Worm (Caenorhabditis elegans) whole organism, L1 larva: ENCODE results near the gene sre-28.

ENCODE experiments used
- F16B12.6 ChIP-seq: fragments of 150-350 bp; optimal IDR thresholded peaks from 2 replicates; lab custom pipeline; 2014; ENCODE audit warnings: missing biosample characterization, missing genetic modification characterization
- aly-2 ChIP-seq: fragments of 150-350 bp; optimal IDR thresholded peaks from 2 replicates; lab custom pipeline; 2014; ENCODE audit warnings: missing biosample characterization, missing genetic modification characterization
- blmp-1 ChIP-seq: fragments of 150-350 bp; optimal IDR thresholded peaks from 2 replicates; lab custom pipeline; 2014; ENCODE audit warnings: missing biosample characterization, missing genetic modification characterization
- dsc-1 ChIP-seq: sonication (generic microtip); optimal IDR thresholded peaks from 2 replicates; lab custom pipeline; 2016; ENCODE audit warnings: mild to moderate bottlenecking, missing genetic modification characterization, missing compliant biosample characterization
- efl-1 ChIP-seq, 4 experiments: fragments of 150-350 bp; optimal IDR thresholded peaks in 3 of 4; peaks in 1 of 4; 1 replicate in 1 of 4; 2 replicates in 3 of 4; lab custom pipeline; 2014; ENCODE audit warnings: missing biosample characterization in 2 of 4, missing genetic modification characterization in 2 of 4, missing genetic modification reagents in 2 of 4
- egl-13 ChIP-seq: sonication (generic microtip); optimal IDR thresholded peaks from 2 replicates; lab custom pipeline; 2016; ENCODE audit warnings: missing genotype, missing genetic modification reagents, missing genetic modification characterization, missing compliant biosample characterization
- egl-27 ChIP-seq, 2 experiments: fragments of 150-350 bp in 1 of 2; sonication (generic microtip); optimal IDR thresholded peaks; 3 replicates each; lab custom pipeline; 2017 to 2018; ENCODE audit warnings: missing biosample characterization in 2 of 2, missing genetic modification characterization in 2 of 2, missing genetic modification reagents in 2 of 2
- elt-2 ChIP-seq: sonication (generic microtip); optimal IDR thresholded peaks from 2 replicates; lab custom pipeline; 2016; ENCODE audit warnings: missing genetic modification characterization, mild to moderate bottlenecking, inconsistent platforms, missing compliant biosample characterization, missing genetic modification reagents
- fkh-4 ChIP-seq: sonication (generic microtip); optimal IDR thresholded peaks from 2 replicates; lab custom pipeline; 2016; ENCODE audit warnings: missing compliant biosample characterization, missing genetic modification characterization, borderline replicate concordance
- fkh-8 ChIP-seq: sonication (generic microtip); optimal IDR thresholded peaks from 2 replicates; lab custom pipeline; 2016; ENCODE audit warnings: mild to moderate bottlenecking, missing genetic modification characterization, missing compliant biosample characterization
- fos-1 ChIP-seq: fragments of 150-350 bp; optimal IDR thresholded peaks from 2 replicates; lab custom pipeline; 2014; ENCODE audit warnings: missing biosample characterization, missing genetic modification characterization
- isw-1 ChIP-seq: fragments of 200-800 bp; sonication (Bioruptor generic); IDR thresholded peaks from 2 replicates; pipeline ENCODE4 v1.3.6; 2022; ENCODE audit warnings: missing genetic modification characterization, missing compliant biosample characterization
- jun-1 ChIP-seq: fragments of 150-350 bp; optimal IDR thresholded peaks from 2 replicates; lab custom pipeline; 2014; ENCODE audit warnings: missing biosample characterization, missing genetic modification reagents, missing genetic modification characterization
- lin-13 ChIP-seq: fragments of 150-350 bp; optimal IDR thresholded peaks from 2 replicates; lab custom pipeline; 2014; ENCODE audit warnings: missing biosample characterization, missing genetic modification reagents, missing genetic modification characterization
- lin-14 ChIP-seq: fragments of 200-800 bp; sonication (Bioruptor generic); optimal IDR thresholded peaks from 2 replicates; lab custom pipeline; 2018; ENCODE audit warnings: mild to moderate bottlenecking, missing genetic modification characterization, moderate library complexity, missing compliant biosample characterization
- lin-35 ChIP-seq, 2 experiments: fragments of 150-350 bp; optimal IDR thresholded peaks; 2 replicates each; lab custom pipeline; 2014; ENCODE audit warnings: missing biosample characterization in 2 of 2, missing genetic modification characterization in 2 of 2, missing genetic modification reagents in 2 of 2
- lir-3 ChIP-seq: sonication (generic microtip); optimal IDR thresholded peaks from 2 replicates; lab custom pipeline; 2016; ENCODE audit warnings: mild to moderate bottlenecking, missing genetic modification characterization, moderate library complexity, missing compliant biosample characterization; ENCODE audit not compliant: poor library complexity
- lsy-2 ChIP-seq, 2 experiments: fragments of 150-350 bp; optimal IDR thresholded peaks; 2 replicates each; lab custom pipeline; 2014; ENCODE audit warnings: missing biosample characterization in 2 of 2, missing genetic modification characterization in 2 of 2
- mdl-1 ChIP-seq, 2 experiments: fragments of 150-350 bp; optimal IDR thresholded peaks; 2 replicates each; lab custom pipeline; 2014 to 2017; ENCODE audit warnings: missing biosample characterization in 2 of 2, missing genetic modification characterization in 2 of 2, inconsistent platforms in 1 of 2
- mef-2 ChIP-seq: fragments of 150-350 bp; optimal IDR thresholded peaks from 2 replicates; lab custom pipeline; 2014; ENCODE audit warnings: missing biosample characterization, missing genetic modification characterization
- mep-1 ChIP-seq: fragments of 150-350 bp; optimal IDR thresholded peaks from 2 replicates; lab custom pipeline; 2014; ENCODE audit warnings: missing biosample characterization, missing genetic modification characterization
- nhr-11 ChIP-seq: fragments of 150-350 bp; optimal IDR thresholded peaks from 2 replicates; lab custom pipeline; 2014; ENCODE audit warnings: missing biosample characterization, missing genetic modification characterization
- nhr-237 ChIP-seq: fragments of 150-350 bp; optimal IDR thresholded peaks from 2 replicates; lab custom pipeline; 2014; ENCODE audit warnings: missing biosample characterization, missing genetic modification characterization
- nhr-47 ChIP-seq: sonication (generic microtip); optimal IDR thresholded peaks from 2 replicates; lab custom pipeline; 2016; ENCODE audit warnings: mild to moderate bottlenecking, missing genetic modification characterization, moderate library complexity, missing compliant biosample characterization
- nhr-71 ChIP-seq: sonication (generic microtip); optimal IDR thresholded peaks from 2 replicates; lab custom pipeline; 2016; ENCODE audit warnings: mild to moderate bottlenecking, missing genetic modification characterization, moderate library complexity, missing compliant biosample characterization
- nhr-77 ChIP-seq: fragments of 150-350 bp; optimal IDR thresholded peaks from 2 replicates; lab custom pipeline; 2014; ENCODE audit warnings: missing biosample characterization, missing genetic modification characterization
- nhr-85 ChIP-seq: sonication (generic microtip); peaks from one replicate; lab custom pipeline; 2016; ENCODE audit warnings: missing genetic modification characterization, inconsistent platforms, missing compliant biosample characterization
- nhr-90 ChIP-seq: sonication (generic microtip); optimal IDR thresholded peaks from 2 replicates; lab custom pipeline; 2016; ENCODE audit warnings: mild to moderate bottlenecking, missing genetic modification characterization, missing compliant biosample characterization; ENCODE audit not compliant: poor library complexity
- pqm-1 ChIP-seq: sonication (generic microtip); optimal IDR thresholded peaks from 3 replicates; lab custom pipeline; 2017; ENCODE audit warnings: missing biosample characterization, missing genetic modification characterization
- skn-1 ChIP-seq: fragments of 150-350 bp; optimal IDR thresholded peaks from 2 replicates; lab custom pipeline; 2014; ENCODE audit warnings: missing biosample characterization, missing genetic modification characterization
- snpc-4 ChIP-seq: fragments of 150-350 bp; optimal IDR thresholded peaks from 2 replicates; lab custom pipeline; 2014; ENCODE audit warnings: missing biosample characterization, missing genetic modification characterization
- snu-23 ChIP-seq: sonication (generic microtip); optimal IDR thresholded peaks from 2 replicates; lab custom pipeline; 2016; ENCODE audit warnings: missing genetic modification characterization, missing compliant biosample characterization
- sptf-1 ChIP-seq: fragments of 150-350 bp; optimal IDR thresholded peaks from 2 replicates; lab custom pipeline; 2014; ENCODE audit warnings: missing biosample characterization, missing genetic modification characterization
- unc-130 ChIP-seq: fragments of 150-350 bp; optimal IDR thresholded peaks from 2 replicates; lab custom pipeline; 2017; ENCODE audit warnings: missing biosample characterization, missing genetic modification characterization, inconsistent platforms
- unc-86 ChIP-seq: sonication (generic microtip); optimal IDR thresholded peaks from 2 replicates; lab custom pipeline; 2016; ENCODE audit warnings: missing genetic modification characterization, missing compliant biosample characterization

sre-28 gene

ce11 chrV:9924389-9924788 is 19.8 kb upstream of the sre-28 start:
- TF ChIP-seq nhr-237 (tag; lab: Kevin White, UChicago): no peak
- no peak for TF ChIP-seq aly-2 (tag; lab: Kevin White, UChicago)
- TF ChIP-seq snpc-4 (tag; lab: Kevin White, UChicago): no peak
- TF ChIP-seq elt-2 (tag; lab: Kevin White, UChicago): peak; percentile 52
- TF ChIP-seq pqm-1 (tag; lab: Kevin White, UChicago): peak; percentile 1
- TF ChIP-seq lsy-2 (tag; optimal IDR thresholded peaks at IDR 0.05; lab: Kevin White, UChicago): no peak
- TF ChIP-seq unc-130 (tag; lab: Kevin White, UChicago): no peak
- TF ChIP-seq lir-3 (tag; lab: Kevin White, UChicago): no peak
- TF ChIP-seq nhr-47 (tag; lab: Kevin White, UChicago): no peak
- TF ChIP-seq egl-27 (tag; optimal IDR thresholded peaks at IDR 0.05; lab: Kevin White, UChicago): no peak
- no peak for TF ChIP-seq fos-1 (tag; lab: Kevin White, UChicago)
- no peak for TF ChIP-seq skn-1
- no peak for TF ChIP-seq lin-13
- no peak for TF ChIP-seq nhr-77 (tag; lab: Kevin White, UChicago)
- TF ChIP-seq mef-2: no peak

- TF ChIP-seq lin-14 (GFP tag; lab: Kevin White, UChicago): no peak
- TF ChIP-seq jun-1 (tag; lab: Kevin White, UChicago): peak; percentile 43
- TF ChIP-seq nhr-71 (tag; lab: Kevin White, UChicago): peak; percentile 2
- TF ChIP-seq elt-2 (tag; lab: Kevin White, UChicago): peak; percentile 96
- TF ChIP-seq fkh-4 (tag; lab: Kevin White, UChicago): no peak
- no peak for TF ChIP-seq fkh-8
- TF ChIP-seq pqm-1 (tag; lab: Kevin White, UChicago): peak; percentile 39
- no peak for TF ChIP-seq unc-86
- no peak for TF ChIP-seq mdl-1 (tag; optimal IDR thresholded peaks at IDR 0.05; lab: Kevin White, UChicago)
- no peak for TF ChIP-seq isw-1 (GFP tag; lab: Robert Waterston, UW)
- peak; percentile 19 for TF ChIP-seq nhr-90
- no peak for TF ChIP-seq efl-1 (optimal IDR thresholded peaks at IDR 0.05; lab: Kevin White, UChicago)
- TF ChIP-seq efl-1 (GFP tag; optimal IDR thresholded peaks at IDR 0.05 in 1 of 2; lab: Kevin White, UChicago): peak in 1 of 2 experiments; percentile 27
- no peak for TF ChIP-seq dsc-1
Observed at ce11 chrV:9925647-9926046, 18.5 kb upstream of the sre-28 start.

- TF ChIP-seq egl-13 (tag; lab: Kevin White, UChicago) (no peak), nhr-11 (tag; lab: Kevin White, UChicago) (no peak), unc-130 (tag; lab: Kevin White, UChicago) (no peak), F16B12.6 (no peak), nhr-77 (tag; lab: Kevin White, UChicago) (no peak)
- TF ChIP-seq, all 84 proteins: peak for 0
Observed at ce11 chrV:9926240-9926639, 18.0 kb upstream of the sre-28 start, which contains the start of gene C50H2.13. C50H2.13 (plus strand) TSS chrV:9926540.

ce11 chrV:9927381-9927780 is 16.8 kb upstream of the sre-28 start:
- TF ChIP-seq efl-1 (optimal IDR thresholded peaks at IDR 0.05; lab: Kevin White, UChicago) (no peak), efl-1 (GFP tag; optimal IDR thresholded peaks at IDR 0.05 in 1 of 2; lab: Kevin White, UChicago) (peak in 1 of 2 experiments; percentile 34), nhr-85 (tag; lab: Kevin White, UChicago) (no peak), mep-1 (tag; lab: Kevin White, UChicago) (no peak), sptf-1 (no peak), snu-23 (GFP tag; lab: Kevin White, UChicago) (no peak)

ce11 chrV:9927954-9928353 is 16.2 kb upstream of the sre-28 start:
- peak in 1 of 2 experiments; percentile 28 for TF ChIP-seq lin-35 (GFP tag; optimal IDR thresholded peaks at IDR 0.05; lab: Kevin White, UChicago)
- peak; percentile 73 for TF ChIP-seq elt-2 (tag; lab: Kevin White, UChicago)
- no peak for TF ChIP-seq blmp-1 (tag; lab: Kevin White, UChicago)
